Worm (Caenorhabditis elegans) whole organism, L1 larva: Measurements from ENCODE around the gene C16C10.13.

Experiments used
- C34B4.2 ChIP-seq: sonication (generic microtip); optimal IDR thresholded peaks from 2 replicates; lab custom pipeline; 2017; ENCODE audit warnings: mild to moderate bottlenecking, missing genetic modification characterization, missing compliant biosample characterization
- Y116A8C.19 ChIP-seq: sonication (generic microtip); optimal IDR thresholded peaks from 2 replicates; lab custom pipeline; 2016; ENCODE audit warnings: missing compliant biosample characterization, missing genetic modification characterization, borderline replicate concordance
- aly-2 ChIP-seq: fragments of 150-350 bp; optimal IDR thresholded peaks from 2 replicates; lab custom pipeline; 2014; ENCODE audit warnings: missing biosample characterization, missing genetic modification characterization
- ama-1 ChIP-seq: fragments of 150-350 bp; optimal IDR thresholded peaks from 2 replicates; lab custom pipeline; 2014
- blmp-1 ChIP-seq: fragments of 150-350 bp; optimal IDR thresholded peaks from 2 replicates; lab custom pipeline; 2014; ENCODE audit warnings: missing biosample characterization, missing genetic modification characterization
- ceh-8 ChIP-seq: fragments of 200-800 bp; sonication (Bioruptor generic); optimal IDR thresholded peaks from 2 replicates; lab custom pipeline; 2018; ENCODE audit warnings: mild to moderate bottlenecking, missing genetic modification characterization, moderate library complexity, missing compliant biosample characterization
- ceh-88 ChIP-seq: fragments of 200-800 bp; sonication (Bioruptor generic); IDR thresholded peaks from 2 replicates; pipeline ENCODE4 v1.3.6; 2022; ENCODE audit warnings: missing genetic modification characterization, missing compliant biosample characterization
- ceh-90 ChIP-seq: sonication (generic microtip); optimal IDR thresholded peaks from 2 replicates; lab custom pipeline; 2016; ENCODE audit warnings: missing genetic modification characterization, missing compliant biosample characterization
- ces-1 ChIP-seq: fragments of 150-350 bp; optimal IDR thresholded peaks from 2 replicates; lab custom pipeline; 2014; ENCODE audit warnings: missing biosample characterization, missing genetic modification reagents, missing genetic modification characterization
- dpl-1 ChIP-seq, 3 experiments: fragments of 150-350 bp in 2 of 3; sonication (generic microtip) in 1 of 3; optimal IDR thresholded peaks; 2 replicates each; lab custom pipeline; 2014 to 2017; ENCODE audit warnings: missing biosample characterization in 3 of 3, missing genetic modification characterization in 3 of 3, missing genetic modification reagents in 3 of 3
- efl-1 ChIP-seq, 4 experiments: fragments of 150-350 bp; optimal IDR thresholded peaks in 3 of 4; peaks in 1 of 4; 1 replicate in 1 of 4; 2 replicates in 3 of 4; lab custom pipeline; 2014; ENCODE audit warnings: missing biosample characterization in 2 of 4, missing genetic modification characterization in 2 of 4, missing genetic modification reagents in 2 of 4
- egl-27 ChIP-seq, 2 experiments: fragments of 150-350 bp in 1 of 2; sonication (generic microtip); optimal IDR thresholded peaks; 3 replicates each; lab custom pipeline; 2017 to 2018; ENCODE audit warnings: missing biosample characterization in 2 of 2, missing genetic modification characterization in 2 of 2, missing genetic modification reagents in 2 of 2
- elt-2 ChIP-seq: sonication (generic microtip); optimal IDR thresholded peaks from 2 replicates; lab custom pipeline; 2016; ENCODE audit warnings: missing genetic modification characterization, mild to moderate bottlenecking, inconsistent platforms, missing compliant biosample characterization, missing genetic modification reagents
- fkh-10 ChIP-seq: sonication (generic microtip); optimal IDR thresholded peaks from 2 replicates; lab custom pipeline; 2017; ENCODE audit warnings: missing biosample characterization, missing genetic modification reagents, missing genetic modification characterization
- fkh-8 ChIP-seq: sonication (generic microtip); optimal IDR thresholded peaks from 2 replicates; lab custom pipeline; 2016; ENCODE audit warnings: mild to moderate bottlenecking, missing genetic modification characterization, missing compliant biosample characterization
- fos-1 ChIP-seq: fragments of 150-350 bp; optimal IDR thresholded peaks from 2 replicates; lab custom pipeline; 2014; ENCODE audit warnings: missing biosample characterization, missing genetic modification characterization
- grh-1 ChIP-seq: fragments of 200-800 bp; sonication (Bioruptor generic); IDR thresholded peaks from 2 replicates; pipeline ENCODE4 v1.3.6; 2022; ENCODE audit warnings: missing genetic modification reagents, missing genetic modification characterization, missing compliant biosample characterization
- hpl-2 ChIP-seq: fragments of 150-350 bp; optimal IDR thresholded peaks from 2 replicates; lab custom pipeline; 2014; ENCODE audit warnings: missing biosample characterization, missing genetic modification reagents, missing genetic modification characterization
- irx-1 ChIP-seq: sonication (generic microtip); optimal IDR thresholded peaks from 2 replicates; lab custom pipeline; 2016; ENCODE audit warnings: missing genetic modification characterization, missing compliant biosample characterization
- lin-13 ChIP-seq: fragments of 150-350 bp; optimal IDR thresholded peaks from 2 replicates; lab custom pipeline; 2014; ENCODE audit warnings: missing biosample characterization, missing genetic modification reagents, missing genetic modification characterization
- lin-15B ChIP-seq: fragments of 150-350 bp; sonication (generic microtip); optimal IDR thresholded peaks from 3 replicates; lab custom pipeline; 2014; ENCODE audit warnings: missing biosample characterization, missing genetic modification characterization
- lin-35 ChIP-seq, 2 experiments: fragments of 150-350 bp; optimal IDR thresholded peaks; 2 replicates each; lab custom pipeline; 2014; ENCODE audit warnings: missing biosample characterization in 2 of 2, missing genetic modification characterization in 2 of 2, missing genetic modification reagents in 2 of 2
- lin-39 ChIP-seq: fragments of 150-350 bp; optimal IDR thresholded peaks from 2 replicates; lab custom pipeline; 2014; ENCODE audit warnings: missing biosample characterization, missing genetic modification reagents, missing genetic modification characterization
- lir-3 ChIP-seq: sonication (generic microtip); optimal IDR thresholded peaks from 2 replicates; lab custom pipeline; 2016; ENCODE audit warnings: mild to moderate bottlenecking, missing genetic modification characterization, moderate library complexity, missing compliant biosample characterization; ENCODE audit not compliant: poor library complexity
- mab-9 ChIP-seq: fragments of 200-800 bp; sonication (Bioruptor generic); IDR thresholded peaks from 2 replicates; pipeline ENCODE4 v1.3.6; 2022; ENCODE audit warnings: missing genetic modification reagents, missing genetic modification characterization, missing compliant biosample characterization
- mdl-1 ChIP-seq, 2 experiments: fragments of 150-350 bp; optimal IDR thresholded peaks; 2 replicates each; lab custom pipeline; 2014 to 2017; ENCODE audit warnings: missing biosample characterization in 2 of 2, missing genetic modification characterization in 2 of 2, inconsistent platforms in 1 of 2
- mep-1 ChIP-seq: fragments of 150-350 bp; optimal IDR thresholded peaks from 2 replicates; lab custom pipeline; 2014; ENCODE audit warnings: missing biosample characterization, missing genetic modification characterization
- nhr-11 ChIP-seq: fragments of 150-350 bp; optimal IDR thresholded peaks from 2 replicates; lab custom pipeline; 2014; ENCODE audit warnings: missing biosample characterization, missing genetic modification characterization
- nhr-12 ChIP-seq: sonication (generic microtip); optimal IDR thresholded peaks from 2 replicates; lab custom pipeline; 2017; ENCODE audit warnings: missing biosample characterization, missing genetic modification characterization
- nhr-19 ChIP-seq: fragments of 200-800 bp; sonication (Bioruptor generic); conservative IDR thresholded peaks from 2 replicates; pipeline ENCODE4 v1.3.6; 2022; ENCODE audit warnings: missing genetic modification characterization, missing compliant biosample characterization
- nhr-28 ChIP-seq: fragments of 150-350 bp; optimal IDR thresholded peaks from 2 replicates; lab custom pipeline; 2014; ENCODE audit warnings: missing biosample characterization, missing genetic modification characterization
- nhr-47 ChIP-seq: sonication (generic microtip); optimal IDR thresholded peaks from 2 replicates; lab custom pipeline; 2016; ENCODE audit warnings: mild to moderate bottlenecking, missing genetic modification characterization, moderate library complexity, missing compliant biosample characterization
- nhr-71 ChIP-seq: sonication (generic microtip); optimal IDR thresholded peaks from 2 replicates; lab custom pipeline; 2016; ENCODE audit warnings: mild to moderate bottlenecking, missing genetic modification characterization, moderate library complexity, missing compliant biosample characterization
- nhr-76 ChIP-seq: sonication (generic microtip); optimal IDR thresholded peaks from 2 replicates; lab custom pipeline; 2017; ENCODE audit warnings: missing biosample characterization, missing genetic modification characterization
- nhr-84 ChIP-seq: sonication (generic microtip); optimal IDR thresholded peaks from 2 replicates; lab custom pipeline; 2017; ENCODE audit warnings: missing biosample characterization, missing genetic modification characterization
- nhr-85 ChIP-seq: sonication (generic microtip); peaks from one replicate; lab custom pipeline; 2016; ENCODE audit warnings: missing genetic modification characterization, inconsistent platforms, missing compliant biosample characterization
- nhr-90 ChIP-seq: sonication (generic microtip); optimal IDR thresholded peaks from 2 replicates; lab custom pipeline; 2016; ENCODE audit warnings: mild to moderate bottlenecking, missing genetic modification characterization, missing compliant biosample characterization; ENCODE audit not compliant: poor library complexity
- pag-3 ChIP-seq: sonication (generic microtip); optimal IDR thresholded peaks from 2 replicates; lab custom pipeline; 2017; ENCODE audit warnings: missing genetic modification characterization, mild to moderate bottlenecking, missing compliant biosample characterization, antibody characterized with exemption, borderline replicate concordance; ENCODE audit not compliant: insufficient read depth
- pax-3 ChIP-seq: fragments of 200-800 bp; sonication (Bioruptor generic); optimal IDR thresholded peaks from 2 replicates; lab custom pipeline; 2018; ENCODE audit warnings: mild to moderate bottlenecking, missing genetic modification characterization, moderate library complexity, missing compliant biosample characterization
- pqm-1 ChIP-seq: sonication (generic microtip); optimal IDR thresholded peaks from 3 replicates; lab custom pipeline; 2017; ENCODE audit warnings: missing biosample characterization, missing genetic modification characterization
- rnt-1 ChIP-seq: sonication (generic microtip); optimal IDR thresholded peaks from 2 replicates; lab custom pipeline; 2016; ENCODE audit warnings: mild to moderate bottlenecking, missing genetic modification characterization, moderate library complexity, missing compliant biosample characterization
- skn-1 ChIP-seq: fragments of 150-350 bp; optimal IDR thresholded peaks from 2 replicates; lab custom pipeline; 2014; ENCODE audit warnings: missing biosample characterization, missing genetic modification characterization
- snpc-4 ChIP-seq: fragments of 150-350 bp; optimal IDR thresholded peaks from 2 replicates; lab custom pipeline; 2014; ENCODE audit warnings: missing biosample characterization, missing genetic modification characterization
- snu-23 ChIP-seq: sonication (generic microtip); optimal IDR thresholded peaks from 2 replicates; lab custom pipeline; 2016; ENCODE audit warnings: missing genetic modification characterization, missing compliant biosample characterization
- sox-4 ChIP-seq: sonication (generic microtip); optimal IDR thresholded peaks from 2 replicates; lab custom pipeline; 2016; ENCODE audit warnings: missing genetic modification characterization, missing compliant biosample characterization
- sptf-1 ChIP-seq: fragments of 150-350 bp; optimal IDR thresholded peaks from 2 replicates; lab custom pipeline; 2014; ENCODE audit warnings: missing biosample characterization, missing genetic modification characterization
- sup-37 ChIP-seq: fragments of 200-800 bp; sonication (Bioruptor generic); optimal IDR thresholded peaks from 2 replicates; lab custom pipeline; 2018; ENCODE audit warnings: mild to moderate bottlenecking, missing genetic modification characterization, missing compliant biosample characterization
- swsn-7 ChIP-seq: sonication (generic microtip); optimal IDR thresholded peaks from 2 replicates; lab custom pipeline; 2016; ENCODE audit warnings: missing genetic modification characterization, missing compliant biosample characterization
- tbx-2 ChIP-seq: sonication (generic microtip); optimal IDR thresholded peaks from 2 replicates; lab custom pipeline; 2016; ENCODE audit warnings: missing genetic modification characterization, missing compliant biosample characterization
- tlp-1 ChIP-seq: fragments of 150-350 bp; optimal IDR thresholded peaks from 2 replicates; lab custom pipeline; 2014; ENCODE audit warnings: missing biosample characterization, missing genetic modification characterization
- unc-86 ChIP-seq: sonication (generic microtip); optimal IDR thresholded peaks from 2 replicates; lab custom pipeline; 2016; ENCODE audit warnings: missing genetic modification characterization, missing compliant biosample characterization
- zag-1 ChIP-seq: fragments of 150-350 bp; optimal IDR thresholded peaks from 2 replicates; lab custom pipeline; 2014; ENCODE audit warnings: missing biosample characterization, missing genetic modification characterization
- zip-4 ChIP-seq: fragments of 200-800 bp; sonication (Bioruptor generic); optimal IDR thresholded peaks from 2 replicates; lab custom pipeline; 2018; ENCODE audit warnings: mild to moderate bottlenecking, missing genetic modification characterization, moderate library complexity, missing compliant biosample characterization

Gene C16C10.13

ce11 chrIII:4193659-4194103 is 17.4 kb downstream of the C16C10.13 start, which contains the start of gene xbp-1 (continued):
- TF ChIP-seq mdl-1 (tag; optimal IDR thresholded peaks at IDR 0.05; lab: Kevin White, UChicago) (peak in 1 of 2 experiments; percentile 92), mep-1 (tag; lab: Kevin White, UChicago) (peak; percentile 91), sox-4 (tag; lab: Kevin White, UChicago) (no peak), hpl-2 (peak; percentile 88), irx-1 (tag; lab: Kevin White, UChicago) (peak; percentile 45), nhr-47 (tag; lab: Kevin White, UChicago) (peak; percentile 88), ceh-88 (no peak), fos-1 (tag; lab: Kevin White, UChicago) (peak; percentile 94), lir-3 (tag; lab: Kevin White, UChicago) (peak; percentile 59), zip-4 (GFP tag; lab: Kevin White, UChicago) (peak; percentile 99), dpl-1 (GFP tag; optimal IDR thresholded peaks at IDR 0.05; lab: Kevin White, UChicago) (peak; percentile 64 to 73 (median 67)), rnt-1 (tag; lab: Kevin White, UChicago) (peak; percentile 89), elt-2 (tag; lab: Kevin White, UChicago) (peak; percentile 89), ceh-8 (GFP tag; lab: Kevin White, UChicago) (peak; percentile 30), efl-1 (optimal IDR thresholded peaks at IDR 0.05; lab: Kevin White, UChicago) (peak; percentile 76 to 86), efl-1 (GFP tag; optimal IDR thresholded peaks at IDR 0.05 in 1 of 2; lab: Kevin White, UChicago) (peak; percentile 67 to 95), lin-39 (no peak), pqm-1 (tag; lab: Kevin White, UChicago) (peak; percentile 79), ceh-90 (tag; lab: Kevin White, UChicago) (no peak), lin-15B (tag; lab: Kevin White, UChicago) (peak; percentile 68), nhr-28 (tag; lab: Kevin White, UChicago) (no peak), nhr-71 (tag; lab: Kevin White, UChicago) (peak; percentile 95), ces-1 (GFP tag; lab: Kevin White, UChicago) (no peak), sptf-1 (tag; lab: Kevin White, UChicago) (no peak), lin-13 (GFP tag; lab: Kevin White, UChicago) (peak; percentile 83), nhr-12 (tag; lab: Kevin White, UChicago) (no peak), egl-27 (tag; optimal IDR thresholded peaks at IDR 0.05; lab: Kevin White, UChicago) (peak in 1 of 2 experiments; percentile 65), ama-1 (lab: Kevin White, UChicago) (peak; percentile 45), Y116A8C.19 (tag; lab: Kevin White, UChicago) (no peak), aly-2 (peak; percentile 45), grh-1 (GFP tag; lab: Robert Waterston, UW) (no peak), blmp-1 (tag; lab: Kevin White, UChicago) (peak; percentile 82), mab-9 (no peak), unc-86 (peak; percentile 64), skn-1 (tag; lab: Kevin White, UChicago) (peak; percentile 95), sup-37 (GFP tag; lab: Kevin White, UChicago) (peak; percentile 49), nhr-11 (tag; lab: Kevin White, UChicago) (peak; percentile 75), zag-1 (tag; lab: Kevin White, UChicago) (no peak), snpc-4 (tag; lab: Kevin White, UChicago) (peak; percentile 69), nhr-84 (tag; lab: Kevin White, UChicago) (no peak), nhr-85 (tag; lab: Kevin White, UChicago) (peak; percentile 73), snu-23 (GFP tag; lab: Kevin White, UChicago) (peak; percentile 93), C34B4.2 (tag; lab: Kevin White, UChicago) (no peak), nhr-19 (peak; percentile 67), pag-3 (tag; lab: Kevin White, UChicago) (no peak), pax-3 (tag; lab: Kevin White, UChicago) (peak; percentile 85), fkh-8 (tag; lab: Kevin White, UChicago) (peak; percentile 97), nhr-76 (no peak), lin-35 (GFP tag; optimal IDR thresholded peaks at IDR 0.05; lab: Kevin White, UChicago) (peak; percentile 80 to 87), swsn-7 (tag; lab: Kevin White, UChicago) (peak; percentile 78), nhr-90 (tag; lab: Kevin White, UChicago) (peak; percentile 80), fkh-10 (peak; percentile 90), tlp-1 (tag; lab: Kevin White, UChicago) (no peak), tbx-2 (peak; percentile 86)
